Fruit fly (Drosophila melanogaster): ENCODE results near the gene Wdr81.
A peak's percentile ranks its signal among the peaks of the same experiment; 100 is the strongest.

Wdr81 gene

DNA sequence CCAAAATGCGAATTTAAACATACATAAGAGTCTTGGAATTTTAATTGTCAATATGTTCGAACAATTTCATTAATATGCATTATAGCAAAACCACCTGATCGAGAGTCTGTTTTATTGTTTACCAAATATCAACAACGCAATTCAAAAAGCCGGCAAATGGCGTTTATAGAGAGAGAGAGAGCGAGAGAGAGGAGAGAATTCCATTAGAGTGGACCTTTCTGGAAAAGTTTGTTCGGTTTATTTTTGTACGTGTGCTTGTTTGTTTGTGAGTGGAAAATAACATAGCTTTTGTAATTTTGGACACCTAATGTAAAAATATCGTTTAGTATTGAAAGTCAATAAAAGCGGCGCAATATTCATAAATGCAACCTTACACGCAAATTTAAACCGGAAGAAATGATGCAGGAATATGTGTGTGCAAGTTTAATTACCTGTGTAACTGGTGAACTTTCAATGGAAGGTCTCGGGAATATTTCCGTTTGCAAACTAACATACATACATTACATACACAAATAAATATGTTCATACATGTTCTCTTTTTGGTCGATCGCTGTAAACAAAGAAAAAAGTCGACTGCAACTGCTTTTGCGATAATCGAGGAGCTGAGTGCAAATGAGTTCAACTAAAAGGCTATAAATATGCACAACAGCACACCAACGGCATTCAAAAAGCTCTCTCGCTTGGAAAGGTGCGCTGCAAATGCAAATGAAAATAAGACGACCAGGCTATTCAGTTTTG lies 24.0 kb upstream of the Wdr81 start, which contains the start of gene CG6785:
TSS of gene CG6785 (minus strand) at position 588 of the 738 bp plus-strand sequence.
- no peak for TF ChIP-seq CG14655 (GFP tag; optimal IDR thresholded peaks at IDR 0.05)
- peak; percentile 81; the same call in 2 of the 3 replicates for TF ChIP-seq fd96Ca (GFP tag; IDR thresholded peaks at IDR 0.05)
- TF ChIP-seq D1 (tag; optimal IDR thresholded peaks at IDR 0.05) = peak; percentile 68
- peak; percentile 65 for TF ChIP-seq gl (tag; optimal IDR thresholded peaks at IDR 0.05)
- TF ChIP-seq Ets98B (GFP tag; IDR thresholded peaks at IDR 0.05) = peak; percentile 85
- TF ChIP-seq CG15710 (tag; optimal IDR thresholded peaks at IDR 0.05) = peak; percentile 76
- TF ChIP-seq Pif1A (GFP tag; optimal IDR thresholded peaks at IDR 0.05) = peak; percentile 90
- TF ChIP-seq CG8159 (tag; optimal IDR thresholded peaks at IDR 0.05) = peak; percentile 99
- TF ChIP-seq CG8301 (tag; optimal IDR thresholded peaks at IDR 0.05) = peak; percentile 84
- TF ChIP-seq rn (GFP tag; IDR thresholded peaks at IDR 0.05) = 0 out of 2 replicates have a peak, but pooled peaks have one; percentile 21
- peak; percentile 82 for TF ChIP-seq Pif1B (GFP tag; optimal IDR thresholded peaks at IDR 0.05)
- TF ChIP-seq CG12605 (GFP tag; IDR thresholded peaks at IDR 0.05) = peak; percentile 63
- TF ChIP-seq CG4496 (GFP tag; IDR thresholded peaks at IDR 0.05) = peak; percentile 90
- peak; percentile 69 for TF ChIP-seq CG34367 (tag; optimal IDR thresholded peaks at IDR 0.05)
- peak; percentile 95 for TF ChIP-seq EcR (GFP tag; optimal IDR thresholded peaks at IDR 0.05)
- TF ChIP-seq CG17806 (tag; optimal IDR thresholded peaks at IDR 0.05) = peak; percentile 78
- TF ChIP-seq Snoo (tag; optimal IDR thresholded peaks at IDR 0.05) = peak; percentile 71
- peak; percentile 80 for TF ChIP-seq CG32121 (GFP tag; IDR thresholded peaks at IDR 0.05)
- no peak for TF ChIP-seq CG10348 (GFP tag; IDR thresholded peaks at IDR 0.05)
- TF ChIP-seq CG9948 (tag; optimal IDR thresholded peaks at IDR 0.05) = peak; percentile 60
- TF ChIP-seq CG13204 (GFP tag; optimal IDR thresholded peaks at IDR 0.05) = peak; percentile 9

DNA sequence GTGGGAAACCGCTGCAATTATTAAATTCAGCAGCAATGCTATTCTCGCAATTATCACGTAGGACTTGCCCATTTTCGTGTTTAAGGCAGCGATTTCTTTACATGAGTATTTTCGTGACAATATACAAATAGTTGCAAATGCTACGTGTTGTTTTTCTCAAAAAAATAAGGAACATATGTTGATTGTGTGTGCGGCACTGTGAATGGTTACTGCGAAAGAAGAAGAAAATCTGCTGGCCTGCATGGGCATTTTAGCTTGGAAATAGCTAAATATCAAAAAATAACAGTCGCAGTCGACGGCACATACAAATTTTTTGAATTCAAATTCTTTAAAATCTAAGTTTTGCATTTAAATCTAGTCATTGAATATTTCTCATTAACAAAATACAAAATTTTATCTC lies 19.8 kb upstream of the Wdr81 start, which contains the start of gene CG6766:
TSS of gene CG6766 (minus strand) at position 180 of the 400 bp plus-strand sequence.
- no peak for TF ChIP-seq gl (tag; optimal IDR thresholded peaks at IDR 0.05)

DNA sequence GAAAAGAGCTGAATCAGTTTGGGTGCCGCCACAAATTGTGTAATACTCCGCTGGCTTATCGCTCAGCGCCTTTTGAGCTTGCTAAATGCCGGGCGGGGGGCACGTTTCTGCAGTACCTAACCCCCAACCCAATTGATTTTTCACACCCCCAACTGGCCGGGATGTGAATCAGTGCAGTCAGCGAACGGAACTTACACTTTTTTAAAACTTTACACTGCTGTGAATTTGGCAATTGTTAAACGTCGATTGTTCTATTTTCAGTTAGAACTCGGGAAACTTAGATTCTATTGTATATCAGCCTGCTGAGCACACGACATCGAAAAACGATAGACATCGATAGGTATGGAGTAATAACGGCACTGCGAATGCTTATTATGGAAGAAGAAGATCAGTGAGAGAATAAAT lies 17.4 kb upstream of the Wdr81 start, which contains the start of gene Tom70:
TSS of gene Tom70 (minus strand) at position 335 of the 405 bp plus-strand sequence.
- TF ChIP-seq EcR (GFP tag; optimal IDR thresholded peaks at IDR 0.05) = no peak
- no peak for TF ChIP-seq fd96Ca (GFP tag; IDR thresholded peaks at IDR 0.05)
- TF ChIP-seq CG13204 (GFP tag; optimal IDR thresholded peaks at IDR 0.05) = no peak
- no peak for TF ChIP-seq CG8301 (tag; optimal IDR thresholded peaks at IDR 0.05)
- no peak for TF ChIP-seq CG10348 (GFP tag; IDR thresholded peaks at IDR 0.05)
- no peak for TF ChIP-seq CG4496 (GFP tag; IDR thresholded peaks at IDR 0.05)
- no peak for TF ChIP-seq Snoo (tag; optimal IDR thresholded peaks at IDR 0.05)
- TF ChIP-seq gl (tag; optimal IDR thresholded peaks at IDR 0.05) = no peak
- TF ChIP-seq CG32121 (GFP tag; IDR thresholded peaks at IDR 0.05) = no peak
- no peak for TF ChIP-seq D1 (tag; optimal IDR thresholded peaks at IDR 0.05)
- no peak for TF ChIP-seq CG8159 (tag; optimal IDR thresholded peaks at IDR 0.05)
- TF ChIP-seq Pif1A (GFP tag; optimal IDR thresholded peaks at IDR 0.05) = no peak
- no peak for TF ChIP-seq CG34367 (tag; optimal IDR thresholded peaks at IDR 0.05)
- TF ChIP-seq rn (GFP tag; IDR thresholded peaks at IDR 0.05) = no peak

DNA sequence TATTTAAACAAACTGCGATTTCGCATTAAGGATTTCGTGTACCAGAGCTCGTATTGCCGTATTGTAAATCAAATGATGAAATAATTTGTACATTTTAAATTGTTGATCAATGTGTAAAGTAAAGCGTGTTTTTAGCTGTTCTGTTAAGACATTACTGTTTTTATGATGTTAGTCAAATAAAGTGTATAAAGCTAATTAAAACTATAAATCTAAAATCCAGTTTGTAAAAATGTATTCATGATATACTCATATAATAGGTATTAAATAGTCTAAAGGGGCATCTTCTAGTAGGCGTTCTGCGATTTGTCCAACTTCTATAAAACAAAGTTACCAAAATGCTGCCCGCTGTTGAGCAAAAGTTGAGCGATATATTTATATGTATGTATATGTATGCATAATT lies 13.1 kb upstream of the Wdr81 start, which contains the start of gene CG18788:
TSS of gene CG18788 (plus strand) at position 301 of the 400 bp plus-strand sequence.
- TF ChIP-seq gl (tag; optimal IDR thresholded peaks at IDR 0.05) = no peak

DNA sequence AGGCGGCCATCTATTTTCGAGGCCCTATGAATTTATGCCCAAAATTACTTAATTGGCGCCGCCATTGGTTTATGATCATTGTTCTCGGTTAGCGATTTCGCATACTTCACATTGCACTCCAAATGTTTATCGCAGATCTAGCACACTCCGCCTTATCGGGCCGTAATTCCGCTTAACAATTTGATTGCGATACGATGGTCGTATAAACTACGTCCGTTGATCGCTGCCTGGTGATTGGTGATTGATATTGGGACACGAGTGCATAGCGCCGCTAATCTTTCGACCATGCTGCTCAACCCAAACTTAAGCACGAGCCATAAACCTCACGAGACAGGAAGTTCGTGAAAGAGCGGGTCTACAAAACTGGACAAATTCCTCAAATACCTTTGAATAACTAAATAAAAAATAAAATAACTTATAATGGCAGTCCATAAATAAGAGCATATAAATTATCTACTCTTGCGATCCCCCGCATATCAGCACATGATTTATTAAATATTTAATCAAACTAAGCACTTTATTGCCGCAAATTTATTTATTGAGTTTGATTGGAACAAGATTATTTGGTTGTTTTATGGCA lies 9.9 kb upstream of the Wdr81 start:
- no peak for TF ChIP-seq Pif1B (GFP tag; optimal IDR thresholded peaks at IDR 0.05)
- TF ChIP-seq CG12605 (GFP tag; IDR thresholded peaks at IDR 0.05) = no peak
- TF ChIP-seq gl (tag; optimal IDR thresholded peaks at IDR 0.05) = no peak
- TF ChIP-seq Pif1A (GFP tag; optimal IDR thresholded peaks at IDR 0.05) = no peak
- no peak for TF ChIP-seq Ets98B (GFP tag; IDR thresholded peaks at IDR 0.05)
- TF ChIP-seq CG15710 (tag; optimal IDR thresholded peaks at IDR 0.05) = no peak
- TF ChIP-seq fd96Ca (GFP tag; IDR thresholded peaks at IDR 0.05) = no peak
- no peak for TF ChIP-seq CG4496 (GFP tag; IDR thresholded peaks at IDR 0.05)
- no peak for TF ChIP-seq CG8301 (tag; optimal IDR thresholded peaks at IDR 0.05)
- TF ChIP-seq CG9948 (tag; optimal IDR thresholded peaks at IDR 0.05) = no peak
- no peak for TF ChIP-seq rn (GFP tag; IDR thresholded peaks at IDR 0.05)
- no peak for TF ChIP-seq CG10348 (GFP tag; IDR thresholded peaks at IDR 0.05)
- TF ChIP-seq CG17806 (tag; optimal IDR thresholded peaks at IDR 0.05) = no peak
- TF ChIP-seq Snoo (tag; optimal IDR thresholded peaks at IDR 0.05) = no peak
- no peak for TF ChIP-seq EcR (GFP tag; optimal IDR thresholded peaks at IDR 0.05)

DNA sequence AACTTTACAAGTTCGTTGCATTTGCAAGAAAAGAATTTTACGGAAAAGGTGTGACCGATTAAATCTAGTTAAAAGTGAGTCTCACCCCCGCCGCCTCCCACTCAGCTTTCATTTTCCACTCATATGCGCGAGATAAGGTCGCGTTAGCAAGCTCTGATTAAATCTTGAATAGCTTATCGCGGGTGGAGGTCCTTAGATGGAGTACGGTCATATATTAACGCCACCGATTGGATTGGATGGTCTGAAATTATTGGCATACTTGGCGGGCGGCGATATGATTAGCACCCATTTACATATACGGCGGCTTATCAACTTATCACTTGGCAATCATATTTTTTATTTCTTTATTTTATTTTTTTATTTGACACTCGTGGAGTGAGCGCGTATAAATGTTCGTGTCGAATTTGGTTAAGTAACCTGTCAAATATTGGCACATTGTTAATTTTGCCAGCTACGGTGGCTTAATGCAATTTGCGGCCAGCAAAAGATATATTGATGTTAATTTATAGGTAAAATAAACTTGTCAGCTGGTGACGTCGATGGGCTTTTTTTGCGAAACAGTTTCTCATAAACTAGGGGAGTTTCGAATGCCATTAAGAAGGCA lies 8.9 kb upstream of the Wdr81 start:
- TF ChIP-seq CG14655 (GFP tag; optimal IDR thresholded peaks at IDR 0.05) = no peak
- no peak for TF ChIP-seq CG13204 (GFP tag; optimal IDR thresholded peaks at IDR 0.05)
- no peak for TF ChIP-seq CG34367 (tag; optimal IDR thresholded peaks at IDR 0.05)
- no peak for TF ChIP-seq CG10348 (GFP tag; IDR thresholded peaks at IDR 0.05)
- no peak for TF ChIP-seq CG9948 (tag; optimal IDR thresholded peaks at IDR 0.05)
- TF ChIP-seq Ets98B (GFP tag; IDR thresholded peaks at IDR 0.05) = no peak
- no peak for TF ChIP-seq CG17806 (tag; optimal IDR thresholded peaks at IDR 0.05)
- TF ChIP-seq D1 (tag; optimal IDR thresholded peaks at IDR 0.05) = no peak
- TF ChIP-seq fd96Ca (GFP tag; IDR thresholded peaks at IDR 0.05) = no peak
- no peak for TF ChIP-seq CG32121 (GFP tag; IDR thresholded peaks at IDR 0.05)
- no peak for TF ChIP-seq rn (GFP tag; IDR thresholded peaks at IDR 0.05)
- TF ChIP-seq Pif1B (GFP tag; optimal IDR thresholded peaks at IDR 0.05) = no peak
- no peak for TF ChIP-seq Snoo (tag; optimal IDR thresholded peaks at IDR 0.05)
- TF ChIP-seq CG8301 (tag; optimal IDR thresholded peaks at IDR 0.05) = no peak
- no peak for TF ChIP-seq CG12605 (GFP tag; IDR thresholded peaks at IDR 0.05)
- no peak for TF ChIP-seq EcR (GFP tag; optimal IDR thresholded peaks at IDR 0.05)
- TF ChIP-seq CG15710 (tag; optimal IDR thresholded peaks at IDR 0.05) = no peak
- TF ChIP-seq Pif1A (GFP tag; optimal IDR thresholded peaks at IDR 0.05) = no peak
- TF ChIP-seq CG8159 (tag; optimal IDR thresholded peaks at IDR 0.05) = no peak
- TF ChIP-seq gl (tag; optimal IDR thresholded peaks at IDR 0.05) = no peak
